Fruit fly (Drosophila melanogaster): Measurements from ENCODE around the gene CG46512.
"Not testable (repeated sequence)": the region's sequence is repeated elsewhere in the genome, so short reads cannot be mapped to it uniquely, and the experiment has no call there.

DNA sequence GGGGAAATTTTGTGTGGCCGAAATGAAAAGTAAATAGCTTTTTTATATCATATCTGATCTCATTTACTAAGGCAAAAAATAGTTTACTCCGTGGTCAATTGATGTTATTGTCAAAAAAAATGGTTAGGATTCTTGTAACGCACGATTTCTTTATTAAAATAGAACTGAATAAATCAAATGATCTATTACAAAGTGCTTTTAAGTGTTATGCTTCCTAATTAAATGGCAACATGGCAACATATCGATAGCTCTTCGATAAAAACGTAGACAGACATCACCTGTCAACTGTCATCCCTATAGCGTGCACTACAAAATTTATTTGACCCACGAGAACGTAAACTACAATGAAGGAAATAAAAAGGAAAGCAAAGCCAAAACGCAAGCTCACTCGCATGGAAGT lies at the start of gene CG46512:
- not testable (repeated sequence) for TF ChIP-seq CG8478 (optimal IDR thresholded peaks at IDR 0.05); pan (optimal IDR thresholded peaks at IDR 0.05); usp (GFP tag; optimal IDR thresholded peaks at IDR 0.05); Dll (optimal IDR thresholded peaks at IDR 0.05); psq (optimal IDR thresholded peaks at IDR 0.05); EcR (GFP tag; optimal IDR thresholded peaks at IDR 0.05)
